Worm (Caenorhabditis elegans) whole organism, mixed stage, embryonic: ENCODE data around the gene eif-2Bdelta.

Source experiments
- cnd-1 ChIP-seq: fragments of 200-800 bp; sonication (Bioruptor generic); optimal IDR thresholded peaks from 2 replicates; lab custom pipeline; 2018; ENCODE audit warnings: mild to moderate bottlenecking, missing genetic modification characterization, missing compliant biosample characterization
- lsy-2 ChIP-seq: fragments of 150-350 bp; optimal IDR thresholded peaks from 2 replicates; lab custom pipeline; 2014; ENCODE audit warnings: missing biosample characterization, missing genetic modification characterization
- mls-2 ChIP-seq: sonication (generic microtip); optimal IDR thresholded peaks from 2 replicates; lab custom pipeline; 2016; ENCODE audit warnings: mild to moderate bottlenecking, missing genetic modification characterization, moderate library complexity, missing compliant biosample characterization
- nhr-76 ChIP-seq: sonication (generic microtip); optimal IDR thresholded peaks from 2 replicates; lab custom pipeline; 2017; ENCODE audit warnings: missing biosample characterization, missing genetic modification characterization
- pha-4 ChIP-seq: fragments of 150-350 bp; optimal IDR thresholded peaks from 2 replicates; lab custom pipeline; 2018; ENCODE audit warnings: missing biosample characterization, missing genetic modification reagents, missing genetic modification characterization
- snpc-4 ChIP-seq: fragments of 150-350 bp; optimal IDR thresholded peaks from 2 replicates; lab custom pipeline; 2014; ENCODE audit warnings: missing biosample characterization, missing genetic modification characterization
- sptf-1 ChIP-seq: sonication (generic microtip); optimal IDR thresholded peaks from 2 replicates; lab custom pipeline; 2017; ENCODE audit warnings: mild to moderate bottlenecking, missing genetic modification characterization, moderate library complexity, missing compliant biosample characterization
- unc-62 ChIP-seq: fragments of 150-350 bp; optimal IDR thresholded peaks from 2 replicates; lab custom pipeline; 2014; ENCODE audit warnings: missing biosample characterization, missing genetic modification reagents, missing genetic modification characterization

ce11 chrV:9527337-9527736 is 13.7 kb downstream of the eif-2Bdelta start:
- no peak for TF ChIP-seq snpc-4 (tag; lab: Kevin White, UChicago)
- no peak for TF ChIP-seq mls-2 (tag; lab: Kevin White, UChicago)
- no peak for TF ChIP-seq cnd-1
- TF ChIP-seq lsy-2 (tag; lab: Kevin White, UChicago): no peak
- TF ChIP-seq unc-62 (GFP tag; lab: Kevin White, UChicago): no peak
- no peak for TF ChIP-seq pha-4 (tag; lab: Kevin White, UChicago)
- no peak for TF ChIP-seq nhr-76 (tag; lab: Kevin White, UChicago)
- no peak for TF ChIP-seq sptf-1 (tag; lab: Kevin White, UChicago)
